Worm (Caenorhabditis elegans) whole organism, young adult: Measurements from ENCODE around the gene rpt-3.

Source experiments
- B0336.3 ChIP-seq: fragments of 200-800 bp; sonication (Bioruptor generic); IDR thresholded peaks from 2 replicates; pipeline ENCODE4 v1.3.6; 2022; ENCODE audit warnings: missing genetic modification characterization, missing compliant biosample characterization
- C17E4.6 ChIP-seq: fragments of 200-800 bp; sonication (Bioruptor generic); IDR thresholded peaks from 2 replicates; pipeline ENCODE4 v1.3.6; 2022; ENCODE audit warnings: missing genetic modification reagents, missing genetic modification characterization, missing compliant biosample characterization
- D2030.7 ChIP-seq: fragments of 200-800 bp; sonication (Bioruptor generic); IDR thresholded peaks from 2 replicates; pipeline ENCODE4 v1.3.6; 2022; ENCODE audit warnings: missing genetic modification reagents, missing genetic modification characterization, missing compliant biosample characterization
- F49E8.2 ChIP-seq: sonication (generic microtip); optimal IDR thresholded peaks from 3 replicates; lab custom pipeline; 2017; ENCODE audit warnings: missing genetic modification characterization, mild to moderate bottlenecking, missing compliant biosample characterization, antibody characterized with exemption, moderate library complexity; ENCODE audit not compliant: insufficient read depth
- F57C9.4 ChIP-seq: sonication (generic microtip); optimal IDR thresholded peaks from 2 replicates; lab custom pipeline; 2017; ENCODE audit warnings: mild to moderate bottlenecking, missing genetic modification characterization, missing compliant biosample characterization
- K11D2.4 ChIP-seq: fragments of 200-800 bp; sonication (Bioruptor generic); IDR thresholded peaks from 2 replicates; pipeline ENCODE4 v1.3.6; 2022; ENCODE audit warnings: missing genetic modification reagents, missing genetic modification characterization, missing compliant biosample characterization
- K12H6.12 ChIP-seq: fragments of 200-800 bp; sonication (Bioruptor generic); optimal IDR thresholded peaks from 2 replicates; lab custom pipeline; 2018; ENCODE audit warnings: mild to moderate bottlenecking, missing genetic modification characterization, missing compliant biosample characterization
- Y53F4B.3 ChIP-seq: fragments of 200-800 bp; sonication (Bioruptor generic); IDR thresholded peaks from 2 replicates; pipeline ENCODE4 v1.3.6; 2022; ENCODE audit warnings: missing genetic modification reagents, missing genetic modification characterization, missing compliant biosample characterization
- Y53G8AR.9 ChIP-seq: fragments of 200-800 bp; sonication (Bioruptor generic); conservative IDR thresholded peaks from 2 replicates; pipeline ENCODE4 v1.3.6; 2022; ENCODE audit warnings: missing genetic modification reagents, missing genetic modification characterization, missing compliant biosample characterization
- Y56A3A.18 ChIP-seq: fragments of 200-800 bp; sonication (Bioruptor generic); IDR thresholded peaks from 2 replicates; pipeline ENCODE4 v1.3.6; 2022; ENCODE audit warnings: missing genetic modification reagents, missing genetic modification characterization, missing compliant biosample characterization
- Y79H2A.3 ChIP-seq: fragments of 200-800 bp; sonication (Bioruptor generic); conservative IDR thresholded peaks from 2 replicates; pipeline ENCODE4 v1.3.6; 2022; ENCODE audit warnings: missing genetic modification reagents, missing genetic modification characterization, missing compliant biosample characterization
- ama-1 ChIP-seq, 3 experiments: fragments of 150-350 bp in 1 of 3; sonication (generic microtip) in 2 of 3; optimal IDR thresholded peaks; 2 replicates each; lab custom pipeline; 2014 to 2018; ENCODE audit warnings: missing biosample characterization in 2 of 3, missing genetic modification characterization in 2 of 3, missing genetic modification reagents in 2 of 3
- aptf-2 ChIP-seq: fragments of 200-800 bp; sonication (Bioruptor generic); conservative IDR thresholded peaks from 2 replicates; pipeline ENCODE4 v1.3.6; 2022; ENCODE audit warnings: missing genetic modification reagents, missing genetic modification characterization, missing compliant biosample characterization
- attf-6 ChIP-seq: fragments of 200-800 bp; sonication (Bioruptor generic); IDR thresholded peaks from 2 replicates; pipeline ENCODE4 v1.3.6; 2022; ENCODE audit warnings: missing genetic modification reagents, missing genetic modification characterization, missing compliant biosample characterization
- cebp-1 ChIP-seq, 2 experiments: fragments of 200-800 bp in 1 of 2; sonication (Bioruptor generic) in 1 of 2; sonication (generic microtip) in 1 of 2; IDR thresholded peaks in 1 of 2; optimal IDR thresholded peaks in 1 of 2; 2 replicates each; pipeline versions ENCODE4 v1.3.6 to Lab custom; 2017 to 2022; ENCODE audit warnings: missing compliant biosample characterization in 2 of 2, missing genetic modification characterization in 2 of 2, mild to moderate bottlenecking in 1 of 2, missing genetic modification reagents in 1 of 2, moderate library complexity in 1 of 2
- chd-7 ChIP-seq: sonication (generic microtip); optimal IDR thresholded peaks from 2 replicates; lab custom pipeline; 2016; ENCODE audit warnings: mild to moderate bottlenecking, missing genetic modification characterization, moderate library complexity, missing compliant biosample characterization
- egl-18 ChIP-seq: fragments of 200-800 bp; sonication (Bioruptor generic); IDR thresholded peaks from 2 replicates; pipeline ENCODE4 v1.3.6; 2022; ENCODE audit warnings: missing genetic modification reagents, missing genetic modification characterization, missing compliant biosample characterization
- egrh-3 ChIP-seq: fragments of 200-800 bp; sonication (Bioruptor generic); IDR thresholded peaks from 2 replicates; pipeline ENCODE4 v1.3.6; 2022; ENCODE audit warnings: missing genetic modification reagents, missing genetic modification characterization, missing compliant biosample characterization
- gei-17 ChIP-seq: fragments of 200-800 bp; sonication (Bioruptor generic); optimal IDR thresholded peaks from 2 replicates; lab custom pipeline; 2018; ENCODE audit warnings: mild to moderate bottlenecking, missing genetic modification characterization, missing compliant biosample characterization
- him-1 ChIP-seq: sonication (generic microtip); optimal IDR thresholded peaks from 2 replicates; lab custom pipeline; 2016; ENCODE audit warnings: missing genotype, missing genetic modification reagents, missing genetic modification characterization, missing compliant biosample characterization
- hlh-26 ChIP-seq: fragments of 200-800 bp; sonication (Bioruptor generic); conservative IDR thresholded peaks from 2 replicates; pipeline ENCODE4 v1.3.6; 2022; ENCODE audit warnings: missing genetic modification reagents, missing genetic modification characterization, missing compliant biosample characterization
- hmg-20 ChIP-seq: fragments of 200-800 bp; sonication (Bioruptor generic); IDR thresholded peaks from 2 replicates; pipeline ENCODE4 v1.3.6; 2022; ENCODE audit warnings: missing genetic modification reagents, missing genetic modification characterization, missing compliant biosample characterization
- hrde-1 ChIP-seq: sonication (generic microtip); optimal IDR thresholded peaks from 2 replicates; lab custom pipeline; 2016; ENCODE audit warnings: missing genetic modification characterization, mild to moderate bottlenecking, missing compliant biosample characterization, moderate library complexity, missing genotype, missing genetic modification reagents, borderline replicate concordance
- hsf-1 ChIP-seq: fragments of 200-800 bp; sonication (Bioruptor generic); IDR thresholded peaks from 2 replicates; pipeline ENCODE4 v1.3.6; 2022; ENCODE audit warnings: missing genetic modification reagents, missing genetic modification characterization, missing compliant biosample characterization
- lin-40 ChIP-seq: sonication (generic microtip); optimal IDR thresholded peaks from 2 replicates; lab custom pipeline; 2016; ENCODE audit warnings: missing genetic modification characterization, mild to moderate bottlenecking, missing compliant biosample characterization, missing genotype, missing genetic modification reagents
- lin-54 ChIP-seq: fragments of 200-800 bp; sonication (Bioruptor generic); optimal IDR thresholded peaks from 2 replicates; lab custom pipeline; 2018; ENCODE audit warnings: mild to moderate bottlenecking, missing genetic modification characterization, missing compliant biosample characterization
- lsl-1 ChIP-seq: fragments of 200-800 bp; sonication (Bioruptor generic); optimal IDR thresholded peaks from 2 replicates; lab custom pipeline; 2018; ENCODE audit warnings: mild to moderate bottlenecking, missing genetic modification characterization, moderate library complexity, missing compliant biosample characterization
- madf-6 ChIP-seq: fragments of 200-800 bp; sonication (Bioruptor generic); IDR thresholded peaks from 2 replicates; pipeline ENCODE4 v1.3.6; 2022; ENCODE audit warnings: missing genetic modification reagents, missing genetic modification characterization, missing compliant biosample characterization
- madf-8 ChIP-seq: fragments of 200-800 bp; sonication (Bioruptor generic); conservative IDR thresholded peaks from 2 replicates; pipeline ENCODE4 v1.3.6; 2022; ENCODE audit warnings: missing genetic modification reagents, missing genetic modification characterization, missing compliant biosample characterization
- mcd-1 ChIP-seq: fragments of 200-800 bp; sonication (Bioruptor generic); IDR thresholded peaks from 2 replicates; pipeline ENCODE4 v1.3.6; 2022; ENCODE audit warnings: missing genetic modification reagents, missing genetic modification characterization, missing compliant biosample characterization
- mel-28 ChIP-seq: sonication (generic microtip); optimal IDR thresholded peaks from 2 replicates; lab custom pipeline; 2016; ENCODE audit warnings: borderline replicate concordance, mild to moderate bottlenecking, missing genetic modification characterization, missing compliant biosample characterization
- mes-4 ChIP-seq: sonication (generic microtip); optimal IDR thresholded peaks from 2 replicates; lab custom pipeline; 2016; ENCODE audit warnings: missing genotype, missing genetic modification characterization, missing compliant biosample characterization
- nfyb-1 ChIP-seq: fragments of 200-800 bp; sonication (Bioruptor generic); IDR thresholded peaks from 2 replicates; pipeline ENCODE4 v1.3.6; 2022; ENCODE audit warnings: missing genetic modification reagents, missing genetic modification characterization, missing compliant biosample characterization
- repo-1 ChIP-seq: sonication (generic microtip); optimal IDR thresholded peaks from 2 replicates; lab custom pipeline; 2017; ENCODE audit warnings: mild to moderate bottlenecking, missing genetic modification characterization, missing compliant biosample characterization
- snpc-3.4 ChIP-seq: sonication (generic microtip); optimal IDR thresholded peaks from 2 replicates; lab custom pipeline; 2017; ENCODE audit warnings: missing genetic modification characterization, mild to moderate bottlenecking, missing compliant biosample characterization, antibody characterized with exemption, moderate library complexity, missing genotype, missing genetic modification reagents
- sptf-2 ChIP-seq: fragments of 200-800 bp; sonication (Bioruptor generic); optimal IDR thresholded peaks from 2 replicates; lab custom pipeline; 2018; ENCODE audit warnings: mild to moderate bottlenecking, missing genetic modification characterization, missing compliant biosample characterization
- tbp1 ChIP-seq: fragments of 200-800 bp; sonication (Bioruptor generic); optimal IDR thresholded peaks from 2 replicates; lab custom pipeline; 2018; ENCODE audit warnings: mild to moderate bottlenecking, missing genetic modification characterization, missing compliant biosample characterization
- unc-130 ChIP-seq: sonication (generic microtip); optimal IDR thresholded peaks from 2 replicates; lab custom pipeline; 2016; ENCODE audit warnings: missing genetic modification reagents, missing genetic modification characterization, missing compliant biosample characterization
- xnd-1 ChIP-seq: sonication (generic microtip); optimal IDR thresholded peaks from 2 replicates; lab custom pipeline; 2016; ENCODE audit warnings: missing genotype, missing genetic modification reagents, missing genetic modification characterization, missing compliant biosample characterization
- zfh-2 ChIP-seq: fragments of 200-800 bp; sonication (Bioruptor generic); conservative IDR thresholded peaks from 2 replicates; pipeline ENCODE4 v1.3.6; 2022; ENCODE audit warnings: missing genetic modification reagents, missing genetic modification characterization, missing compliant biosample characterization
- ztf-25 ChIP-seq: fragments of 200-800 bp; sonication (Bioruptor generic); IDR thresholded peaks from 2 replicates; pipeline ENCODE4 v1.3.6; 2022; ENCODE audit warnings: missing genetic modification reagents, missing genetic modification characterization, missing compliant biosample characterization

Gene rpt-3

ce11 chrIII:6489493-6489892, at the start of gene rpt-3:
Gene rpt-3, plus strand, starts transcription at chrIII:6489793.
- TF ChIP-seq lin-40 (tag; lab: Kevin White, UChicago) = no peak
- TF ChIP-seq madf-6 = peak; percentile 33

ce11 chrIII:6439854-6440253, 49.7 kb upstream of the rpt-3 start:
- TF ChIP-seq Y79H2A.3 (GFP tag; lab: Robert Waterston, UW) (0 out of 2 replicates have a peak, but pooled peaks have one; percentile 25), lsl-1 (peak; percentile 32), attf-6 (GFP tag; lab: Robert Waterston, UW) (no peak), Y56A3A.18 (GFP tag; lab: Robert Waterston, UW) (peak; percentile 14; the same call in 1 of the 2 replicates), mcd-1 (GFP tag; lab: Robert Waterston, UW) (no peak), xnd-1 (peak; percentile 1), lin-54 (peak; percentile 19), hrde-1 (tag; lab: Kevin White, UChicago) (peak; percentile 40), him-1 (tag; lab: Kevin White, UChicago) (peak; percentile 84), egrh-3 (GFP tag; lab: Robert Waterston, UW) (no peak), hsf-1 (GFP tag; lab: Robert Waterston, UW) (0 out of 2 replicates have a peak, but pooled peaks have one; percentile 52), Y53F4B.3 (no peak), mel-28 (no peak), snpc-3.4 (tag; lab: Kevin White, UChicago) (peak; percentile 55), K12H6.12 (tag; lab: Kevin White, UChicago) (no peak), mes-4 (tag; lab: Kevin White, UChicago) (no peak), Y53G8AR.9 (GFP tag; lab: Robert Waterston, UW) (peak; percentile 41; the same call in 1 of the 2 replicates), B0336.3 (GFP tag; lab: Robert Waterston, UW) (0 out of 2 replicates have a peak, but pooled peaks have one; percentile 29), unc-130 (peak; percentile 41), madf-6 (0 out of 2 replicates have a peak, but pooled peaks have one; percentile 25), tbp1 (no peak), C17E4.6 (GFP tag; lab: Robert Waterston, UW) (0 out of 2 replicates have a peak, but pooled peaks have one; percentile 46), D2030.7 (GFP tag; lab: Robert Waterston, UW) (peak; percentile 43; the same call in 1 of the 2 replicates), F49E8.2 (no peak), egl-18 (no peak), hmg-20 (GFP tag; lab: Robert Waterston, UW) (no peak)
- TF ChIP-seq, all 124 proteins: peak for 15

- TF ChIP-seq madf-8 (GFP tag; lab: Robert Waterston, UW) = peak; percentile 88
- TF ChIP-seq aptf-2 (GFP tag; lab: Robert Waterston, UW) = 0 out of 2 replicates have a peak, but pooled peaks have one; percentile 30
- no peak for TF ChIP-seq hmg-20 (GFP tag; lab: Robert Waterston, UW)
- no peak for TF ChIP-seq gei-17 (GFP tag; lab: Kevin White, UChicago)
- TF ChIP-seq Y53G8AR.9 (GFP tag; lab: Robert Waterston, UW) = peak; percentile 76; the same call in 1 of the 2 replicates
- TF ChIP-seq K11D2.4 (GFP tag; lab: Robert Waterston, UW) = no peak
- peak; percentile 3 for TF ChIP-seq lin-40 (tag; lab: Kevin White, UChicago)
- peak; percentile 24 for TF ChIP-seq tbp1
- TF ChIP-seq madf-6 = peak; percentile 96
- peak; percentile 38 for TF ChIP-seq repo-1 (tag; lab: Kevin White, UChicago)
- TF ChIP-seq egrh-3 (GFP tag; lab: Robert Waterston, UW) = no peak
- TF ChIP-seq attf-6 (GFP tag; lab: Robert Waterston, UW) = 0 out of 2 replicates have a peak, but pooled peaks have one; percentile 58
- TF ChIP-seq mes-4 (tag; lab: Kevin White, UChicago) = no peak
- TF ChIP-seq ztf-25 (GFP tag; lab: Robert Waterston, UW) = no peak
- TF ChIP-seq ama-1 (optimal IDR thresholded peaks at IDR 0.05; lab: Kevin White, UChicago) = no peak
- no peak for TF ChIP-seq ama-1 (GFP tag; optimal IDR thresholded peaks at IDR 0.05; lab: Kevin White, UChicago)
- no peak for TF ChIP-seq chd-7 (tag; lab: Kevin White, UChicago)
- no peak for TF ChIP-seq sptf-2 (GFP tag; lab: Kevin White, UChicago)
- TF ChIP-seq cebp-1 (GFP tag; IDR thresholded peaks at IDR 0.05; lab: Robert Waterston, UW) = no peak
- TF ChIP-seq cebp-1 (tag; optimal IDR thresholded peaks at IDR 0.05; lab: Kevin White, UChicago) = no peak
- TF ChIP-seq hlh-26 (GFP tag; lab: Robert Waterston, UW) = no peak
- TF ChIP-seq nfyb-1 = peak; percentile 49; the same call in 1 of the 2 replicates
- TF ChIP-seq F57C9.4 = no peak
- TF ChIP-seq egl-18 = no peak
- TF ChIP-seq zfh-2 (GFP tag; lab: Robert Waterston, UW) = no peak
Measured at ce11 chrIII:6442305-6443125, 47.1 kb upstream of the rpt-3 start, which contains the start of gene mel-32. Gene mel-32, minus strand, starts transcription at chrIII:6443000.
